Fruit fly (Drosophila melanogaster) whole organism, embryonic: ENCODE measurements around the gene topi.

Experiments
- Blimp-1 ChIP-seq: fragments of 200-800 bp; sonication (Bioruptor generic); optimal IDR thresholded peaks from 3 replicates; lab custom pipeline; 2018; ENCODE audit warnings: missing biosample characterization, missing genetic modification characterization, mild to moderate bottlenecking, moderate library complexity, missing genetic modification reagents
- CG2875 ChIP-seq: fragments of 200-800 bp; sonication (Bioruptor generic); optimal IDR thresholded peaks from 2 replicates; lab custom pipeline; 2017; ENCODE audit warnings: missing biosample characterization, mild to moderate bottlenecking, missing genetic modification characterization, missing genetic modification reagents
- HLH54F ChIP-seq: fragments of 200-800 bp; sonication (Bioruptor generic); optimal IDR thresholded peaks from 3 replicates; lab custom pipeline; 2016; ENCODE audit warnings: missing biosample characterization, missing genetic modification characterization
- Poxn ChIP-seq: fragments of 200-800 bp; sonication (Bioruptor generic); IDR thresholded peaks from 2 replicates; pipeline ENCODE4 v1.3.6; 2022; ENCODE audit warnings: missing biosample characterization, missing genetic modification characterization
- Ravus ChIP-seq: fragments of 200-800 bp; sonication (Bioruptor generic); IDR thresholded peaks from 2 replicates; pipeline ENCODE4 v1.3.6; 2022; ENCODE audit warnings: missing biosample characterization, missing genetic modification characterization
- tll ChIP-seq, 2 experiments: fragments of 200-800 bp in 1 of 2; fragments of >200 bp in 1 of 2; sonication (Bioruptor generic) in 1 of 2; optimal IDR thresholded peaks; 2 replicates each; lab custom pipeline; 2017 to 2019; ENCODE audit warnings: missing biosample characterization in 2 of 2, missing genetic modification characterization in 2 of 2, mild to moderate bottlenecking in 1 of 2, moderate library complexity in 1 of 2

DNA sequence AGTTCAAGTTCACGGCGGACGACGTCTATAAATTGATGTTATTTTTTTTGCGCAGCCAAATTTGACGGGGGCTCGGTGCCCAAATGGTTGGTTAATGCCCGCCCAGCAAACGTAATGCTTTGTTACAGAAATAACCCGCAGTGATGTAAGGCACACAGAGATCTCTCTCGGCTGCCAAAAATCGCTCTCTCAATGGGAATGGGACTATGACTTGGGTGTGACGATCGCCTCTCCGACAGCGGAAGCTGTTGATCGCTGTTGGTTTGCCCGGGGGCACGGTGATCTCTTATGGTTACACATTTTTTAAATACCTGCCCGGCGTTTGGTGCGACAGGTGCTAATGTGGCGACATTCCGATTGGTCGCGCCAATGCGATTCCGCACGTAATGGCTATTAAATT, 4.8 kb upstream of the topi start:
- TF ChIP-seq HLH54F (GFP tag; lab: Kevin White, UChicago) = no peak
- TF ChIP-seq Poxn (GFP tag; lab: Robert Waterston, UW) = no peak
- TF ChIP-seq CG2875 = no peak
- no peak for TF ChIP-seq Blimp-1 (GFP tag; lab: Kevin White, UChicago)
- TF ChIP-seq Ravus (GFP tag; lab: Robert Waterston, UW) = no peak
- no peak for TF ChIP-seq tll (GFP tag; optimal IDR thresholded peaks at IDR 0.05; lab: Kevin White, UChicago)
